Worm (Caenorhabditis elegans) whole organism, mixed stage, embryonic: Measurements from ENCODE around the gene C02H6.3.
A peak's percentile ranks its signal among the peaks of the same experiment; 100 is the strongest.

Experiments used
- M03D4.4 ChIP-seq: sonication (generic microtip); optimal IDR thresholded peaks from 2 replicates; lab custom pipeline; 2017; ENCODE audit warnings: mild to moderate bottlenecking, missing genetic modification characterization, missing compliant biosample characterization
- bed-3 ChIP-seq: fragments of 200-800 bp; sonication (Bioruptor generic); optimal IDR thresholded peaks from 3 replicates; lab custom pipeline; 2018; ENCODE audit warnings: mild to moderate bottlenecking, missing genetic modification characterization, moderate library complexity, missing compliant biosample characterization
- blmp-1 ChIP-seq: fragments of 150-350 bp; optimal IDR thresholded peaks from 2 replicates; lab custom pipeline; 2014; ENCODE audit warnings: missing biosample characterization, missing genetic modification characterization
- ceh-39 ChIP-seq: fragments of 150-350 bp; optimal IDR thresholded peaks from 2 replicates; lab custom pipeline; 2014; ENCODE audit warnings: missing biosample characterization, missing genetic modification characterization
- ceh-43 ChIP-seq: fragments of 200-800 bp; sonication (Bioruptor generic); optimal IDR thresholded peaks from 2 replicates; lab custom pipeline; 2018; ENCODE audit warnings: mild to moderate bottlenecking, missing genetic modification characterization, moderate library complexity, missing compliant biosample characterization
- ceh-83 ChIP-seq: fragments of 200-800 bp; sonication (Bioruptor generic); optimal IDR thresholded peaks from 2 replicates; lab custom pipeline; 2018; ENCODE audit warnings: mild to moderate bottlenecking, missing genetic modification characterization, missing compliant biosample characterization
- cnd-1 ChIP-seq: fragments of 200-800 bp; sonication (Bioruptor generic); optimal IDR thresholded peaks from 2 replicates; lab custom pipeline; 2018; ENCODE audit warnings: mild to moderate bottlenecking, missing genetic modification characterization, missing compliant biosample characterization
- drap-1 ChIP-seq: fragments of 200-800 bp; sonication (Bioruptor generic); optimal IDR thresholded peaks from 3 replicates; lab custom pipeline; 2018; ENCODE audit warnings: mild to moderate bottlenecking, missing genetic modification characterization, missing compliant biosample characterization
- elt-1 ChIP-seq: sonication (generic microtip); optimal IDR thresholded peaks from 2 replicates; lab custom pipeline; 2017; ENCODE audit warnings: missing genetic modification characterization, mild to moderate bottlenecking, missing compliant biosample characterization, antibody characterized with exemption, moderate library complexity, borderline replicate concordance; ENCODE audit not compliant: insufficient read depth
- elt-3 ChIP-seq: fragments of 150-350 bp; optimal IDR thresholded peaks from 2 replicates; lab custom pipeline; 2014; ENCODE audit warnings: missing biosample characterization, missing genetic modification characterization
- hlh-1 ChIP-seq: fragments of 150-350 bp; optimal IDR thresholded peaks from 2 replicates; lab custom pipeline; 2014; ENCODE audit warnings: missing biosample characterization, missing genetic modification reagents, missing genetic modification characterization
- lin-13 ChIP-seq: fragments of 150-350 bp; optimal IDR thresholded peaks from 2 replicates; lab custom pipeline; 2014; ENCODE audit warnings: missing biosample characterization, missing genetic modification characterization
- lin-32 ChIP-seq: fragments of 200-800 bp; sonication (Bioruptor generic); optimal IDR thresholded peaks from 2 replicates; lab custom pipeline; 2018; ENCODE audit warnings: mild to moderate bottlenecking, missing genetic modification characterization, missing compliant biosample characterization
- lsy-2 ChIP-seq: fragments of 150-350 bp; optimal IDR thresholded peaks from 2 replicates; lab custom pipeline; 2014; ENCODE audit warnings: missing biosample characterization, missing genetic modification characterization
- mab-5 ChIP-seq: fragments of 150-350 bp; optimal IDR thresholded peaks from 2 replicates; lab custom pipeline; 2014; ENCODE audit warnings: missing biosample characterization, missing genetic modification characterization
- mls-2 ChIP-seq: sonication (generic microtip); optimal IDR thresholded peaks from 2 replicates; lab custom pipeline; 2016; ENCODE audit warnings: mild to moderate bottlenecking, missing genetic modification characterization, moderate library complexity, missing compliant biosample characterization
- nhr-12 ChIP-seq: fragments of 150-350 bp; optimal IDR thresholded peaks from 2 replicates; lab custom pipeline; 2014; ENCODE audit warnings: missing biosample characterization, missing genetic modification characterization
- nhr-2 ChIP-seq: fragments of 150-350 bp; optimal IDR thresholded peaks from 2 replicates; lab custom pipeline; 2014; ENCODE audit warnings: missing biosample characterization, missing genetic modification characterization
- nhr-237 ChIP-seq: fragments of 150-350 bp; optimal IDR thresholded peaks from 2 replicates; lab custom pipeline; 2014; ENCODE audit warnings: missing biosample characterization, missing genetic modification characterization
- nhr-76 ChIP-seq: sonication (generic microtip); optimal IDR thresholded peaks from 2 replicates; lab custom pipeline; 2017; ENCODE audit warnings: missing biosample characterization, missing genetic modification characterization
- pha-4 ChIP-seq: fragments of 150-350 bp; optimal IDR thresholded peaks from 2 replicates; lab custom pipeline; 2018; ENCODE audit warnings: missing biosample characterization, missing genetic modification reagents, missing genetic modification characterization
- snpc-4 ChIP-seq: fragments of 150-350 bp; optimal IDR thresholded peaks from 2 replicates; lab custom pipeline; 2014; ENCODE audit warnings: missing biosample characterization, missing genetic modification characterization
- tbx-8 ChIP-seq: fragments of 200-800 bp; sonication (Bioruptor generic); optimal IDR thresholded peaks from 2 replicates; lab custom pipeline; 2018; ENCODE audit warnings: mild to moderate bottlenecking, missing genetic modification characterization, moderate library complexity, missing compliant biosample characterization
- unc-39 ChIP-seq: fragments of 150-350 bp; optimal IDR thresholded peaks from 2 replicates; lab custom pipeline; 2014; ENCODE audit warnings: missing biosample characterization, missing genetic modification characterization
- unc-62 ChIP-seq: fragments of 150-350 bp; optimal IDR thresholded peaks from 2 replicates; lab custom pipeline; 2014; ENCODE audit warnings: missing biosample characterization, missing genetic modification reagents, missing genetic modification characterization
- zip-8 ChIP-seq: fragments of 150-350 bp; optimal IDR thresholded peaks from 2 replicates; lab custom pipeline; 2014; ENCODE audit warnings: missing biosample characterization, missing genetic modification characterization

The C02H6.3 gene

DNA sequence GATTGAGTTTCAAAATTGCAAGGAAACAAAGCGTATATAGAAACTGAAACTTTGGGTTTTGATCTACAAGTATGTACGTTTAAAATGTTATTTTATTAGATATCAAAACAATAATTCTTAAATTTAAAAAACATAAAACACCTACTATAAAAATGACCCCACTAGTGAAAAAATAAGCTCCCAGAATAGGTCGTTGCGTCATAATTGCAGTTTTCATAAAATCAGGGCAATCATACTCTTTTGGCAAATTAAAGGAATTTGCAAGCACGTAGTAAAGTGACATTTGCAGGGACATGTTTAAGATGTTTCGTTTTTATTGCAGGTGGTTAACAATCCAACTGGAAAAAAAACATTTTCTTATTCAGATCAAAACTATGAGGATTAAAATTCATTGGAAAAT is 20.9 kb upstream of the C02H6.3 start, which contains the start of gene srt-6:
Gene srt-6 (minus strand): TSS at position 295 of the 400 bp plus-strand sequence.
- TF ChIP-seq pha-4 (tag; lab: Kevin White, UChicago) (no peak), zip-8 (tag; lab: Kevin White, UChicago) (peak; percentile 91), snpc-4 (tag; lab: Kevin White, UChicago) (no peak), unc-62 (no peak)
- TF ChIP-seq, all 35 proteins: peak for 1

DNA sequence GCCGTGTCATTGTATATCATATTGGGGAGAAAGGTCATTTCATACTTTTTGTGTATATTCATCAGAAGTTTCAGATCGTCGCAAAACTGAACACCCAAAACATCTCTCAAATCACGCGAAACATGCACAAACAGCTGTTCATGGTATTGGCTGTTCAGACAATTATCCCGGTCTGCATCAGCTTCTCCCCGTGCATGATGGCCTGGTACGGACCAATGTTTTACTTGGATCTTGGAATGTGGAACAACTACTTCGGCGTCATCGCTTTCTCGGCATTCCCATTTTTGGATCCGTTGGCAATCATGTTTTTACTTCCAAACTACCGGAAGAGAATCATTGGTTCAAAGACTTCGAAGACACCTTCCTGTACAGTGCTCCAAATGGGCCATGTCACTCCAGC is 15.8 kb upstream of the C02H6.3 start:
- TF ChIP-seq cnd-1 (tag; lab: Kevin White, UChicago) (no peak), nhr-12 (tag; lab: Kevin White, UChicago) (no peak), M03D4.4 (tag; lab: Kevin White, UChicago) (no peak), unc-62 (no peak), lin-32 (GFP tag; lab: Kevin White, UChicago) (no peak), ceh-43 (GFP tag; lab: Kevin White, UChicago) (no peak), elt-3 (tag; lab: Kevin White, UChicago) (no peak), nhr-237 (tag; lab: Kevin White, UChicago) (no peak), ceh-83 (no peak), nhr-2 (no peak), drap-1 (GFP tag; lab: Kevin White, UChicago) (no peak), lsy-2 (tag; lab: Kevin White, UChicago) (no peak), pha-4 (tag; lab: Kevin White, UChicago) (no peak)
- TF ChIP-seq, all 35 proteins: peak for 0

ce11 chrV:7402355-7402754 is 14.7 kb upstream of the C02H6.3 start, which contains the start of gene srj-13:
Gene srj-13, plus strand, starts transcription at chrV:7402655.
- no peak for TF ChIP-seq nhr-12 (tag; lab: Kevin White, UChicago)
- no peak for TF ChIP-seq lin-13 (tag; lab: Kevin White, UChicago)
- TF ChIP-seq cnd-1 (tag; lab: Kevin White, UChicago): no peak
- no peak for TF ChIP-seq hlh-1 (tag; lab: Kevin White, UChicago)
- TF ChIP-seq mls-2 (tag; lab: Kevin White, UChicago): no peak
- TF ChIP-seq blmp-1 (tag; lab: Kevin White, UChicago): no peak
- TF ChIP-seq unc-39 (tag; lab: Kevin White, UChicago): no peak
- TF ChIP-seq, all 35 proteins: peak for 0

ce11 chrV:7400588-7400987 is 12.9 kb upstream of the C02H6.3 start, which contains the start of gene srx-60:
Gene srx-60, plus strand, starts transcription at chrV:7400888.
- TF ChIP-seq elt-1 (tag; lab: Kevin White, UChicago) (no peak), nhr-76 (tag; lab: Kevin White, UChicago) (no peak), bed-3 (GFP tag; lab: Kevin White, UChicago) (no peak), drap-1 (GFP tag; lab: Kevin White, UChicago) (no peak)

- TF ChIP-seq lin-32 (GFP tag; lab: Kevin White, UChicago): no peak
- no peak for TF ChIP-seq ceh-39 (tag; lab: Kevin White, UChicago)
- no peak for TF ChIP-seq nhr-2
- TF ChIP-seq bed-3 (GFP tag; lab: Kevin White, UChicago): no peak
- TF ChIP-seq unc-39 (tag; lab: Kevin White, UChicago): no peak
- TF ChIP-seq, all 35 proteins: peak for 0
Measured at ce11 chrV:7400095-7400494, 12.4 kb upstream of the C02H6.3 start, which contains the start of gene cnc-9. Gene cnc-9, minus strand, starts transcription at chrV:7400195.

- no peak for TF ChIP-seq cnd-1 (tag; lab: Kevin White, UChicago)
- no peak for TF ChIP-seq snpc-4 (tag; lab: Kevin White, UChicago)
- no peak for TF ChIP-seq pha-4 (tag; lab: Kevin White, UChicago)
- TF ChIP-seq lin-32 (GFP tag; lab: Kevin White, UChicago): no peak
- no peak for TF ChIP-seq unc-39 (tag; lab: Kevin White, UChicago)
- no peak for TF ChIP-seq mab-5 (tag; lab: Kevin White, UChicago)
- no peak for TF ChIP-seq ceh-39 (tag; lab: Kevin White, UChicago)
- TF ChIP-seq tbx-8: no peak
Measured at ce11 chrV:7399202-7399601, 11.5 kb upstream of the C02H6.3 start, which contains the start of gene gst-41. Gene gst-41, minus strand, starts transcription at chrV:7399302.

DNA sequence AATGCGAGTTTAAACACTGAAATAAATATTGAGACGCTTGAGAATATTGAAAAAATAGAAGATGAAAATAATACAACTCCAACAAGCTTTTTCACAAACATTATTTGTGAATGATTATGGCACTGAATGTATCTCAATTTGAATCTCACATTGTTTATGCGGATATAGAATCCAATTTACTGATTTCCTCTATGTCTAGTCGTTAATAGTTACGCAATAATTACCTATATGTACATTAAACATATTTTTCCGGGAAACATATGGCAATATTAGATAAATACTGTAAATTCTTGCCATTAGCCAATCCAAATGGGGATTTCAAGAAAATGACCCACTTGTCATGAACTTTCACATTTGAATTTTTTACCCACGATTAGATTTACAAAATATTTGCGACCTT is 7.7 kb upstream of the C02H6.3 start, which contains the start of gene srx-9:
Gene srx-9 (minus strand): TSS at position 101 of the 400 bp plus-strand sequence.
- no peak for TF ChIP-seq lin-13 (tag; lab: Kevin White, UChicago)
- no peak for TF ChIP-seq nhr-237 (tag; lab: Kevin White, UChicago)
- no peak for TF ChIP-seq ceh-39 (tag; lab: Kevin White, UChicago)
- TF ChIP-seq nhr-12 (tag; lab: Kevin White, UChicago): no peak
- TF ChIP-seq zip-8 (tag; lab: Kevin White, UChicago): peak; percentile 33
- no peak for TF ChIP-seq bed-3 (GFP tag; lab: Kevin White, UChicago)
- no peak for TF ChIP-seq cnd-1 (tag; lab: Kevin White, UChicago)
